Worm (Caenorhabditis elegans): ENCODE data around the gene fis-1.

DNA sequence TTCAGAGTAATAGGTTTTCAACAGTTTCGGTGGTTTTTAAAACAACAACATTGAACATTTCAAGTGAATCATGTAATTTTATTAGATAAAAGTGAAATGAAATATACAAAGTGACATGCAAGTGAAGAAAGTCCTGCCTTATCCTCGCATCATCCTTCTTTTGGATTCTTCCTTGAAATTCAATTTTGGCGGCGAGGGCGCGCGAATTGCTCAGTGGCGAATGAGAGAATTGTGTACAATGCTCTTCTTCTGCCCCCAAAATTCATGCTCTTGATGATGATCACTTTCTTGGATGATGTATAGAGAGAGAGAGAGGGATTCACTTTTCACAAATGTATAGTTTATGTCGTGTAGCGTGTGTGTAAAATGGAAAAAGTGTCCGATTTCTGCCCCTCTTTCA, 45.3 kb upstream of the fis-1 start:
- TF ChIP-seq ama-1 (optimal IDR thresholded peaks at IDR 0.05) (no peak), B0310.2 (tag; optimal IDR thresholded peaks at IDR 0.05) (no peak), ets-7 (tag; optimal IDR thresholded peaks at IDR 0.05) (no peak), sea-1 (GFP tag; conservative IDR thresholded peaks at IDR 0.05) (no peak), hmg-4 (GFP tag; optimal IDR thresholded peaks at IDR 0.05) (no peak), F13C5.2 (tag; optimal IDR thresholded peaks at IDR 0.05) (no peak), ceh-36 (tag; optimal IDR thresholded peaks at IDR 0.05) (no peak)
